Worm (Caenorhabditis elegans) whole organism, midembryonic: ENCODE results near the gene F44G4.1.

ENCODE experiments used
- T22C8.4 ChIP-seq: fragments of 200-800 bp; sonication (Bioruptor generic); IDR thresholded peaks from 2 replicates; pipeline ENCODE4 v1.3.6; 2022; ENCODE audit warnings: missing genetic modification characterization, missing compliant biosample characterization
- flt-1 ChIP-seq: fragments of 200-800 bp; sonication (Bioruptor generic); IDR thresholded peaks from 2 replicates; pipeline ENCODE4 v1.3.6; 2022; ENCODE audit warnings: missing genetic modification characterization, missing compliant biosample characterization
- klf-2 ChIP-seq: fragments of 200-800 bp; sonication (Bioruptor generic); conservative IDR thresholded peaks from 2 replicates; pipeline ENCODE4 v1.3.6; 2022; ENCODE audit warnings: missing genetic modification reagents, missing genetic modification characterization, missing compliant biosample characterization
- med-1 ChIP-seq: sonication (generic microtip); optimal IDR thresholded peaks from 2 replicates; lab custom pipeline; 2017; ENCODE audit warnings: missing genetic modification characterization, mild to moderate bottlenecking, missing compliant biosample characterization, antibody characterized with exemption, missing genetic modification reagents; ENCODE audit not compliant: insufficient read depth
- tab-1 ChIP-seq: fragments of 200-800 bp; sonication (Bioruptor generic); IDR thresholded peaks from 2 replicates; pipeline ENCODE4 v1.3.6; 2022; ENCODE audit warnings: missing genetic modification characterization, missing compliant biosample characterization
- ztf-23 ChIP-seq: fragments of 200-800 bp; sonication (Bioruptor generic); IDR thresholded peaks from 2 replicates; pipeline ENCODE4 v1.3.6; 2022; ENCODE audit warnings: missing genetic modification reagents, missing genetic modification characterization, missing compliant biosample characterization
- ztf-29 ChIP-seq: fragments of 200-800 bp; sonication (Bioruptor generic); IDR thresholded peaks from 2 replicates; pipeline ENCODE4 v1.3.6; 2022; ENCODE audit warnings: missing genetic modification reagents, missing genetic modification characterization, missing compliant biosample characterization

DNA sequence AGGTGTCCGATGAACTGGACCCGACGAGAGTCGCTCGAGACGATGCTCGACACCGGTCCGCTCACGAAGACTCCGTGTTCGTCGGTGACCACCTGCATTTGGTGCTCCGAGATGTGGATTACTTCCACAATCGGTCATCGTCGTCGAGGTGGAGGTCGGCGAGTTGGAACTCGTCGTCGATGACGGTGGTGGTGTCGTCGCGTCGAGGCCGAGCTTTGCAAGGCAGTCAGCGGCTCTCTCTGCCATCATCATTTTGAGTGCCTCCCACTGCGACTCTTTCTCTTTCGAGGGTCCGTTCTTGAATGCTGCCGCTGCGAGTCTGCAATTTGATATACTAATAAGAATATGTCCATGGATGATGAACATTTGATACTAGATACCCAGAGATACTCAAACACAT lies 13.3 kb downstream of the F44G4.1 start:
- TF ChIP-seq T22C8.4 (no peak), med-1 (GFP tag; lab: Kevin White, UChicago) (no peak), klf-2 (GFP tag; lab: Robert Waterston, UW) (no peak), ztf-23 (GFP tag; lab: Robert Waterston, UW) (no peak), tab-1 (GFP tag; lab: Robert Waterston, UW) (no peak), ztf-29 (no peak), flt-1 (no peak)
